Fruit fly (Drosophila melanogaster): ENCODE results near the gene X11Lbeta.

X11Lbeta gene

DNA sequence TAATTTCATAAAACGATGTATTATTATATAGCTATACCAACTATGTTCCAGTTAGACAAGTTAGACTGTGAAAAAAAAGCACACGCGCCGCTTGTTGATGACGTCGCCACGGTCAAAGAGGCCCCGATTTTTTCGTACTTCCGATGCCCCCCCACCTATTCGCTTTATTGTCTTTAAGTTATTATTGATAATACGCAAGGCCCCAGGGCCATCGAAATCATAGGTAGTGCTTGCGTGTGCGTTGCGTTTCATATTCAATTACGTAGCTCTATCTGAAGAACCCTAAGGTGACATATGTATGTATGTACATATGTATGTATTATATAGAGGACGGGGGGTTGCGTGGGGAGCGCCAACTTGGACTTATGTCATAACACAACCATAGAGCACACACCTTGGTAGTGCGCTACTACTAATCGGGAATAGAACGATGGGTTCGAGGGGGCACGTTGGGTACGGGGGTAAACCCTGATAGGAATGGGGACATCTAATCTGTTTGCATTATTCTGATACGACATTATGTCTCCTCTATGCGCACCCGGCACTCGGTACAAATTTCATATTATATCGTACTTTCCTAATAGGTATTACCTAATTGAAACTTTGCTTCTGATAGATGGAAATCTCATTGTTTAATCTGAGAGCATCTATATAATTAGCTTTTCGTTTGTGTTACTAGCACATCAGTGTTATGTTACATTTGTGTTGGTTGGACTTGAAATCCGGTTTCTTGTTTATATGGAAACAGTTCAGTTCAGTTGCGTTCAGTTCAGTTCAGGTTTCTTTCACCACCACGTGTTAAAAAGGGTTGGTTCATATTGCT, 112.3 kb downstream of the X11Lbeta start (continued):
- TF ChIP-seq Sry-β (GFP tag; optimal IDR thresholded peaks at IDR 0.05), result no peak
- TF ChIP-seq CG7556 (GFP tag; optimal IDR thresholded peaks at IDR 0.05), result no peak
- no peak for TF ChIP-seq ara (GFP tag; IDR thresholded peaks at IDR 0.05)
- no peak for TF ChIP-seq CG2678 (tag; optimal IDR thresholded peaks at IDR 0.05)
- peak; percentile 90 for TF ChIP-seq GATAe (GFP tag; conservative IDR thresholded peaks at IDR 0.05)
- TF ChIP-seq NfI (GFP tag; optimal IDR thresholded peaks at IDR 0.05), result no peak
- no peak for TF ChIP-seq CG12942 (GFP tag; optimal IDR thresholded peaks at IDR 0.05)
- TF ChIP-seq CG9932 (GFP tag; IDR thresholded peaks at IDR 0.05), result peak; percentile 9; the same call in 1 of the 2 replicates
- TF ChIP-seq Dbx (GFP tag; IDR thresholded peaks at IDR 0.05), result no peak
- TF ChIP-seq CG4282 (GFP tag; optimal IDR thresholded peaks at IDR 0.05), result no peak
- no peak for TF ChIP-seq ro (GFP tag; IDR thresholded peaks at IDR 0.05)
- no peak for TF ChIP-seq CG16863 (GFP tag; optimal IDR thresholded peaks at IDR 0.05)
- TF ChIP-seq H15 (GFP tag; IDR thresholded peaks at IDR 0.05), result no peak
- TF ChIP-seq CG4424 (GFP tag; optimal IDR thresholded peaks at IDR 0.05), result no peak
- TF ChIP-seq fu2 (GFP tag; optimal IDR thresholded peaks at IDR 0.05), result no peak
- TF ChIP-seq Doc3 (GFP tag; IDR thresholded peaks at IDR 0.05; ENCODE audit: partially characterized antibody), result no peak
- no peak for TF ChIP-seq CG42726 (GFP tag; IDR thresholded peaks at IDR 0.05; ENCODE audit: partially characterized antibody)
- no peak for TF ChIP-seq sc (optimal IDR thresholded peaks at IDR 0.05)
- no peak for TF ChIP-seq sc (GFP tag; optimal IDR thresholded peaks at IDR 0.05)
- no peak for TF ChIP-seq CG4854 (GFP tag; optimal IDR thresholded peaks at IDR 0.05)
- TF ChIP-seq crol (GFP tag; IDR thresholded peaks at IDR 0.05), result peak; percentile 95
- peak; percentile 89 for TF ChIP-seq grn (GFP tag; optimal IDR thresholded peaks at IDR 0.05)
- no peak for TF ChIP-seq prd (optimal IDR thresholded peaks at IDR 0.05)
- no peak for TF ChIP-seq prd (GFP tag; IDR thresholded peaks at IDR 0.05)
- no peak for TF ChIP-seq Neu2 (GFP tag; optimal IDR thresholded peaks at IDR 0.05; ENCODE audit: borderline replicate concordance)
- no peak for TF ChIP-seq CG12236 (GFP tag; optimal IDR thresholded peaks at IDR 0.05)
- TF ChIP-seq klu (GFP tag; IDR thresholded peaks at IDR 0.05), result no peak
- no peak for TF ChIP-seq her (GFP tag; optimal IDR thresholded peaks at IDR 0.05)
- TF ChIP-seq CG15269 (tag; optimal IDR thresholded peaks at IDR 0.05), result no peak
- TF ChIP-seq Chrac-16 (GFP tag; optimal IDR thresholded peaks at IDR 0.05), result no peak
- TF ChIP-seq CG1603 (tag; optimal IDR thresholded peaks at IDR 0.05), result no peak
- no peak for TF ChIP-seq Nf-YC (tag; optimal IDR thresholded peaks at IDR 0.05)
- peak in 1 of 2 experiments; percentile 99 for TF ChIP-seq Pdp1 (GFP tag; optimal IDR thresholded peaks at IDR 0.05)
- TF ChIP-seq HLH3B (GFP tag; IDR thresholded peaks at IDR 0.05), result 0 out of 2 replicates have a peak, but pooled peaks have one; percentile 9
- no peak for TF ChIP-seq gro (GFP tag; optimal IDR thresholded peaks at IDR 0.05)
- TF ChIP-seq psq (GFP tag; optimal IDR thresholded peaks at IDR 0.05), result no peak
- TF ChIP-seq CG14014 (GFP tag; IDR thresholded peaks at IDR 0.05), result no peak
- no peak for TF ChIP-seq Hr39 (optimal IDR thresholded peaks at IDR 0.05)
- no peak for TF ChIP-seq CG10321 (GFP tag; IDR thresholded peaks at IDR 0.05)
- TF ChIP-seq ewg (GFP tag; optimal IDR thresholded peaks at IDR 0.05), result no peak
- no peak for TF ChIP-seq E2f1 (GFP tag; IDR thresholded peaks at IDR 0.05)
- TF ChIP-seq sob (GFP tag; IDR thresholded peaks at IDR 0.05), result 0 out of 2 replicates have a peak, but pooled peaks have one; percentile 12
- TF ChIP-seq CG5180 (GFP tag; optimal IDR thresholded peaks at IDR 0.05), result no peak
- TF ChIP-seq pfk (GFP tag; optimal IDR thresholded peaks at IDR 0.05), result no peak
- no peak for TF ChIP-seq danr (GFP tag; IDR thresholded peaks at IDR 0.05)
- TF ChIP-seq ranshi (GFP tag; IDR thresholded peaks at IDR 0.05), result no peak; the same call in 1 of the 2 replicates
- TF ChIP-seq toy (GFP tag; IDR thresholded peaks at IDR 0.05), result no peak
- TF ChIP-seq Stat92E (GFP tag; optimal IDR thresholded peaks at IDR 0.05), result no peak
- no peak for TF ChIP-seq CG6175 (GFP tag; IDR thresholded peaks at IDR 0.05)
- TF ChIP-seq vvl (GFP tag; IDR thresholded peaks at IDR 0.05), result peak; percentile 53; the same call in 1 of the 2 replicates
- no peak for TF ChIP-seq CG10979 (tag; optimal IDR thresholded peaks at IDR 0.05)
